Worm (Caenorhabditis elegans): ENCODE results near the gene T19D12.4.

Gene T19D12.4

DNA sequence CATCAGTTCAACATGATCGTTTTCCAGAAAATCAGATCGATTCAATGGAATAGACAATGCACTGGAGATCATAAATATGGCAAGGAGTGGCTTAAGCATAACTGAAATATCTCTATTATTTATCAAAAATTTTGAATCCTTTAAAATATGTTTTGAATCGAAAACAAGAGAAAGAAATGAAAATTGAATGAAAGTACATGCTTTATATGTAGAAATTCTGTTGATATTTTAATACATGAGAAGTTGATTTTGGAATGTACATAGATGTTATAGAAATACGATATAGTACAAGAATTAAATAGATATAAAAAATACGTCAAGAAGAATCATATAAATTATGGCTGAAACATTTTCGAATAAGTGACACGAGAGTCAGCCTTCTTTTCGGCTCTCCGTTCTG is 38.7 kb upstream of the T19D12.4 start, which contains the start of gene C56C10.9:
Gene C56C10.9 (minus strand): TSS at position 101 of the 400 bp plus-strand sequence.
- TF ChIP-seq mbf-1 (tag; optimal IDR thresholded peaks at IDR 0.05), result no peak

DNA sequence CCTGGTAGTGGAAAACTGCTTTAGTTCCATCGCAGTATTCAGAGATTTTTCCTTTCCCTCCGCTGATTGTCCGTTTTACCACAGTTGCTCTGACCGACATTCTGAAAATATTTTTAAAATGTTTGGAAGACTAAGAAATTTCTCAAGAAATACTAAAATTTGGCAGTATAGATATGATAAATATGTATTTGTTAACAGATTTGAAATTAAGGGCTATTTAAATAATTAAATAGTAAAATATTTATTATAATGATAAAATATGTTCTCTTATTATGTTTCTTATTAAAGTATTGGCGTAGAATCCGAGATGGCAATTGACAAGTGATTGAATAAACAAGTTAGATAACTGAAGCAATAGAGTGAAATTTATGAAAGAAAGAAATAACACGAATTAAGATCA is 36.8 kb upstream of the T19D12.4 start, which contains the start of gene aipr-1:
Gene aipr-1 (minus strand): TSS at position 101 of the 400 bp plus-strand sequence.
- TF ChIP-seq sma-3 (GFP tag; optimal IDR thresholded peaks at IDR 0.05), result no peak
- TF ChIP-seq unc-62 (GFP tag; optimal IDR thresholded peaks at IDR 0.05), result no peak
- no peak for TF ChIP-seq nhr-10 (tag; optimal IDR thresholded peaks at IDR 0.05)
- no peak for TF ChIP-seq fos-1 (tag; optimal IDR thresholded peaks at IDR 0.05)
- TF ChIP-seq Y55F3AM.14 (GFP tag; optimal IDR thresholded peaks at IDR 0.05), result no peak
- TF ChIP-seq lin-13 (GFP tag; optimal IDR thresholded peaks at IDR 0.05), result no peak
- no peak for TF ChIP-seq mdl-1 (tag; optimal IDR thresholded peaks at IDR 0.05)
- no peak for TF ChIP-seq snpc-4 (tag; optimal IDR thresholded peaks at IDR 0.05)
- no peak for TF ChIP-seq ZK546.5 (tag; optimal IDR thresholded peaks at IDR 0.05)
- TF ChIP-seq nhr-21 (tag; optimal IDR thresholded peaks at IDR 0.05), result no peak
- TF ChIP-seq nhr-11 (tag; optimal IDR thresholded peaks at IDR 0.05), result no peak
- TF ChIP-seq mab-5 (tag; optimal IDR thresholded peaks at IDR 0.05), result no peak
- TF ChIP-seq nhr-77 (tag; optimal IDR thresholded peaks at IDR 0.05), result no peak
- no peak for TF ChIP-seq nhr-23 (tag; optimal IDR thresholded peaks at IDR 0.05)
- no peak for TF ChIP-seq F13H6.1 (tag; optimal IDR thresholded peaks at IDR 0.05)
- TF ChIP-seq unc-55 (GFP tag; optimal IDR thresholded peaks at IDR 0.05), result no peak
- no peak for TF ChIP-seq blmp-1 (tag; optimal IDR thresholded peaks at IDR 0.05; ENCODE audit: insufficient read depth)

DNA sequence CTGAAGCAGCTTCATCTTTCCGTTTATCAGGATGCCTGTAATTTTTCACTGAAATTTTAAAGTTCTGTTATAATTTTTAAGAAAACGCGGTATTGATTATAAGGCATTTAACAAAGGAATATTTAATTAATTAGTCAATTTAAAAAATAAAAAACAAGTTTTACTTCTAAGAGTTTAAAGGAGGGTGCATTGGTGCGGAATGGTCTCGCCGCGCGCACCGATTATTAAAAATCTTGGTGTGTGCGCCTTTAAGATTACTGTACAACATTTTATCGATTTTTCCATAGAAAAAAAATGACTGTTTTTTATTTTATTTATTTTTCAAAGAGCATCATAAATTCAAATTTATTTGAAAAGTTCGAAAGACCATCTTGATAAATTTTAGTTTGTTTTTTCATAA is 33.4 kb upstream of the T19D12.4 start:
- no peak for TF ChIP-seq dmd-4 (tag; optimal IDR thresholded peaks at IDR 0.05)
- no peak for TF ChIP-seq mdl-1 (tag; optimal IDR thresholded peaks at IDR 0.05)
- TF ChIP-seq nhr-77 (tag; optimal IDR thresholded peaks at IDR 0.05), result no peak
- TF ChIP-seq peb-1 (tag; optimal IDR thresholded peaks at IDR 0.05), result no peak
- no peak for TF ChIP-seq nhr-25 (tag; optimal IDR thresholded peaks at IDR 0.05)
- TF ChIP-seq ZK546.5 (tag; optimal IDR thresholded peaks at IDR 0.05), result no peak
- no peak for TF ChIP-seq fos-1 (tag; optimal IDR thresholded peaks at IDR 0.05)
- TF ChIP-seq ama-1 (optimal IDR thresholded peaks at IDR 0.05), result no peak
- TF ChIP-seq lin-39 (tag; optimal IDR thresholded peaks at IDR 0.05), result no peak
- TF ChIP-seq sma-9 (GFP tag; optimal IDR thresholded peaks at IDR 0.05), result no peak
- TF ChIP-seq sma-9 (tag; optimal IDR thresholded peaks at IDR 0.05), result no peak
- no peak for TF ChIP-seq Y55F3AM.14 (GFP tag; optimal IDR thresholded peaks at IDR 0.05)
- TF ChIP-seq nhr-6 (tag; optimal IDR thresholded peaks at IDR 0.05), result no peak
- TF ChIP-seq ceh-82 (tag; optimal IDR thresholded peaks at IDR 0.05), result no peak
- no peak for TF ChIP-seq gmeb-1 (tag; optimal IDR thresholded peaks at IDR 0.05)
- no peak for TF ChIP-seq egl-27 (tag; optimal IDR thresholded peaks at IDR 0.05)

DNA sequence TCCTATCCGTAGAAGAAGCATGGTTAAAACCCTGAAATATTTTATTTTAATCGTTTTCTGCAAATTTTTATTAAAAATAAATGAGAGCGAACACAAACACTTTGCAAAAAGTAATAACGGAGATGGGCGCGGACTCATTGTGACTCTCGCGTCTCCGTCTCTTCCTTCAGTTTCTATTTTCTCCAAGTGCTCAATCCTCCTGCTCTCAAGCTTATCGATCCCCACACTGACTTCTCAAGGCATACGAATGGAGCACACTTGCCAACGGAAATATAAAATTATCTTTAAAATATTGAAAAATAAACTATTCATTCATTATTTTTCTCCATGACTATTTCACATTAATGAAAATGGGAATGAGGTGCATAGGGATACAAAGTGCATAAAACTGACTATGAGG is 32.9 kb upstream of the T19D12.4 start, which contains the start of gene dnj-8:
Gene dnj-8 (minus strand): TSS at position 31 of the 400 bp plus-strand sequence.
- TF ChIP-seq gmeb-1 (tag; optimal IDR thresholded peaks at IDR 0.05) (no peak), C34F6.9 (tag; optimal IDR thresholded peaks at IDR 0.05) (peak; percentile 60), lsy-2 (tag; optimal IDR thresholded peaks at IDR 0.05) (peak in 1 of 2 experiments; percentile 6), unc-55 (GFP tag; optimal IDR thresholded peaks at IDR 0.05) (peak; percentile 54)

DNA sequence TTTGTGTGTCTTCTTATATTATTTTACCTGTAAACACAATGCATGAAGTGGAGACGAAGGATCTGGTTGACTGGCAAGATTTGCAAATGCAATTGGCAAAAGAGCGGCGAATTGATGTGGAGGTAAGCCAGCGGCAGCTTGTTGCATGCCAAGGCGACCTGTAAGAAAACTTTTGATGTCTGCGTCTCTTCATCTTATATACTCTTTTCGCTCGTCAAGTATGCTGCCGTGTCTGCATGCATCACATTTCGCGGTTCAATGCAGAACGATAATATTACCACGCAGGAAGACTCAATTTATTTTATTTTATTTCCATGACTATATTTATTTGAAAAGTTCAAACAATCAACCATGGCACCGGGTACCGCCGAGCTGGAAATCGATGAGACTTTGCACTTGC is 29.9 kb upstream of the T19D12.4 start, which contains the start of gene vps-33.2:
Gene vps-33.2 (plus strand): TSS at position 244 of the 400 bp plus-strand sequence.
- TF ChIP-seq lin-11 (tag; optimal IDR thresholded peaks at IDR 0.05) (peak; percentile 22), C34F6.9 (tag; optimal IDR thresholded peaks at IDR 0.05) (peak; percentile 59), fos-1 (tag; optimal IDR thresholded peaks at IDR 0.05) (peak; percentile 23), gmeb-1 (tag; optimal IDR thresholded peaks at IDR 0.05) (peak; percentile 48), sma-9 (GFP tag; optimal IDR thresholded peaks at IDR 0.05) (peak; percentile 58), sma-9 (tag; optimal IDR thresholded peaks at IDR 0.05) (no peak), sem-4 (tag; optimal IDR thresholded peaks at IDR 0.05) (no peak), lsy-2 (tag; optimal IDR thresholded peaks at IDR 0.05) (peak; percentile 27 to 58), lin-13 (GFP tag; optimal IDR thresholded peaks at IDR 0.05) (no peak), F13H6.1 (tag; optimal IDR thresholded peaks at IDR 0.05) (peak; percentile 46), nhr-129 (tag; optimal IDR thresholded peaks at IDR 0.05) (peak; percentile 35), sma-3 (GFP tag; optimal IDR thresholded peaks at IDR 0.05) (peak; percentile 20), elt-3 (tag; optimal IDR thresholded peaks at IDR 0.05) (no peak)

All from whole organism, L2 larva.